Worm (Caenorhabditis elegans): ENCODE measurements around the gene cest-33.

DNA sequence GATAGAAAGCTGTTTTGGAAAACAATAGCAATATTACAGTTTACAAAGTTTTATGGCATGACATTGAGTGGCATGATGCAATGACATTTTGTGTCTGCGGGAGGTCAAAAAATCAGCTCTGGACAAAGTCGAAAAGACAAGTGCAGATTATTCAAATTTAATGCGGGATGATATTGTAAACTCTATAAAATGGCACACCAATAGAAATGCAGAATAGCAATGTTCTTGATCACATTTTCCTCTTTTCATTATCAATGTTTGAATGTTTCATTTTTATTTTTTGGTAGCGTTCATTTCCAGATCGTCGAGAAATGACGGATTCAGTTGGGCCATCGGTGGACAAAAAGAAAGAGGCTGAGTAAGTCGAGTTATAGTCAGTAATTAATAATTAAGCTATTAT, 36.6 kb downstream of the cest-33 start, which contains the start of gene T28C12.2:
- TF ChIP-seq nhr-28 (tag; optimal IDR thresholded peaks at IDR 0.05) (no peak), snpc-4 (tag; optimal IDR thresholded peaks at IDR 0.05) (no peak), ama-1 (optimal IDR thresholded peaks at IDR 0.05) (no peak), ceh-16 (tag; optimal IDR thresholded peaks at IDR 0.05) (no peak), egl-27 (tag; optimal IDR thresholded peaks at IDR 0.05) (no peak), zag-1 (tag; optimal IDR thresholded peaks at IDR 0.05) (no peak), nhr-76 (tag; optimal IDR thresholded peaks at IDR 0.05) (no peak), unc-62 (GFP tag; optimal IDR thresholded peaks at IDR 0.05) (no peak), nfya-1 (tag; optimal IDR thresholded peaks at IDR 0.05; ENCODE audit: insufficient read depth) (no peak)
